Fruit fly (Drosophila melanogaster): ENCODE data around the gene Ucp4B.
A peak's percentile ranks its signal among the peaks of the same experiment; 100 is the strongest.

Ucp4B gene

dm6 chr2L:5999247-5999646 lies 29.6 kb downstream of the Ucp4B start, which contains the start of gene Kdm5 (continued):
- TF ChIP-seq ci (GFP tag; IDR thresholded peaks at IDR 0.05) (peak; percentile 87), CG12744 (GFP tag; optimal IDR thresholded peaks at IDR 0.05) (no peak), so (GFP tag; IDR thresholded peaks at IDR 0.05) (no peak), twi (tag; optimal IDR thresholded peaks at IDR 0.05) (peak; percentile 15), schlank (tag; optimal IDR thresholded peaks at IDR 0.05) (no peak), bowl (GFP tag; IDR thresholded peaks at IDR 0.05) (no peak), PHDP (tag; optimal IDR thresholded peaks at IDR 0.05) (peak; percentile 8), fd64A (GFP tag; optimal IDR thresholded peaks at IDR 0.05) (no peak), dati (GFP tag; IDR thresholded peaks at IDR 0.05) (no peak), Optix (GFP tag; IDR thresholded peaks at IDR 0.05) (no peak), Hr51 (GFP tag; optimal IDR thresholded peaks at IDR 0.05) (peak in 1 of 2 experiments; percentile 2), CG16779 (GFP tag; IDR thresholded peaks at IDR 0.05) (no peak), H15 (GFP tag; IDR thresholded peaks at IDR 0.05) (no peak), eve (GFP tag; optimal IDR thresholded peaks at IDR 0.05) (no peak), CG17912 (GFP tag; optimal IDR thresholded peaks at IDR 0.05) (no peak), CG8478 (optimal IDR thresholded peaks at IDR 0.05) (no peak), CG33557 (GFP tag; optimal IDR thresholded peaks at IDR 0.05) (no peak), ase (GFP tag; IDR thresholded peaks at IDR 0.05) (no peak), nmo (GFP tag; optimal IDR thresholded peaks at IDR 0.05) (peak; percentile 25), prd (optimal IDR thresholded peaks at IDR 0.05) (no peak), prd (GFP tag; IDR thresholded peaks at IDR 0.05) (peak; percentile 45; the same call in 1 of the 3 replicates), CG8765 (GFP tag; IDR thresholded peaks at IDR 0.05) (0 out of 2 replicates have a peak, but pooled peaks have one; percentile 15), D (optimal IDR thresholded peaks at IDR 0.05) (peak; percentile 24), D (GFP tag; optimal IDR thresholded peaks at IDR 0.05) (no peak), CG9437 (GFP tag; optimal IDR thresholded peaks at IDR 0.05) (no peak), CG17328 (GFP tag; IDR thresholded peaks at IDR 0.05) (0 out of 2 replicates have a peak, but pooled peaks have one; percentile 12), Side (GFP tag; optimal IDR thresholded peaks at IDR 0.05) (peak; percentile 47), Asciz (GFP tag; optimal IDR thresholded peaks at IDR 0.05) (no peak), pita (GFP tag; optimal IDR thresholded peaks at IDR 0.05) (no peak), tap (tag; optimal IDR thresholded peaks at IDR 0.05) (no peak), CG8359 (GFP tag; optimal IDR thresholded peaks at IDR 0.05; ENCODE audit: borderline replicate concordance) (peak; percentile 16), CG14050 (GFP tag; IDR thresholded peaks at IDR 0.05) (no peak), onecut (GFP tag; IDR thresholded peaks at IDR 0.05) (0 out of 2 replicates have a peak, but pooled peaks have one; percentile 13), CG17802 (tag; optimal IDR thresholded peaks at IDR 0.05) (peak; percentile 44), Myb (GFP tag; optimal IDR thresholded peaks at IDR 0.05) (peak; percentile 88), Deaf1 (tag; optimal IDR thresholded peaks at IDR 0.05) (peak; percentile 61), Fer3 (tag; optimal IDR thresholded peaks at IDR 0.05) (peak; percentile 11), CG3407 (GFP tag; optimal IDR thresholded peaks at IDR 0.05) (no peak), HLHmδ (GFP tag; optimal IDR thresholded peaks at IDR 0.05) (peak; percentile 63), sima (GFP tag; optimal IDR thresholded peaks at IDR 0.05) (no peak), Dip2 (GFP tag; IDR thresholded peaks at IDR 0.05) (no peak), eyg (GFP tag; optimal IDR thresholded peaks at IDR 0.05) (no peak), CG3995 (GFP tag; optimal IDR thresholded peaks at IDR 0.05) (no peak), YL-1 (GFP tag; optimal IDR thresholded peaks at IDR 0.05) (peak; percentile 65), rib (GFP tag; IDR thresholded peaks at IDR 0.05) (no peak), CG14860 (GFP tag; IDR thresholded peaks at IDR 0.05; ENCODE audit: partially characterized antibody) (no peak), chinmo (GFP tag; IDR thresholded peaks at IDR 0.05; ENCODE audit: partially characterized antibody) (0 out of 4 replicates have a peak, but pooled peaks have one; percentile 59), repo (GFP tag; optimal IDR thresholded peaks at IDR 0.05) (peak; percentile 1), cad (GFP tag; optimal IDR thresholded peaks at IDR 0.05) (no peak), nom (GFP tag; optimal IDR thresholded peaks at IDR 0.05) (peak; percentile 11), Awh (GFP tag; IDR thresholded peaks at IDR 0.05) (no peak), Atf3 (GFP tag; optimal IDR thresholded peaks at IDR 0.05) (no peak)

Measured in whole organism, embryonic.